Fruit fly (Drosophila melanogaster) whole organism, embryonic: ENCODE results near the gene alphaTub84D.

ENCODE experiments used
- Awh ChIP-seq: fragments of 200-800 bp; sonication (Bioruptor generic); IDR thresholded peaks from 2 replicates; pipeline ENCODE4, ENCODE4 v1.3.6; 2022; ENCODE audit warnings: missing biosample characterization, missing genetic modification characterization
- CG10274 ChIP-seq: fragments of 200-800 bp; sonication (Bioruptor generic); optimal IDR thresholded peaks from 3 replicates; lab custom pipeline; 2017; ENCODE audit warnings: missing biosample characterization, mild to moderate bottlenecking, missing genetic modification characterization
- CG12071 ChIP-seq: fragments of 200-800 bp; sonication (Bioruptor generic); optimal IDR thresholded peaks from 3 replicates; lab custom pipeline; 2018; ENCODE audit warnings: missing biosample characterization, mild to moderate bottlenecking, missing genetic modification characterization
- CG12659 ChIP-seq: fragments of 200-800 bp; sonication (Bioruptor generic); optimal IDR thresholded peaks from 3 replicates; lab custom pipeline; 2017; ENCODE audit warnings: mild to moderate bottlenecking, missing biosample characterization, missing genetic modification reagents, missing genetic modification characterization
- CG13287 ChIP-seq: fragments of 200-800 bp; sonication (Bioruptor generic); IDR thresholded peaks from 2 replicates; pipeline ENCODE4 v1.3.6; 2022; ENCODE audit warnings: missing biosample characterization, missing genetic modification characterization; ENCODE audit not compliant: partially characterized antibody
- CG14710 ChIP-seq: fragments of 200-800 bp; sonication (Bioruptor generic); optimal IDR thresholded peaks from 3 replicates; lab custom pipeline; 2019; ENCODE audit warnings: missing biosample characterization, mild to moderate bottlenecking, missing genetic modification characterization, moderate library complexity
- CG14965 ChIP-seq: fragments of 200-800 bp; sonication (Bioruptor generic); optimal IDR thresholded peaks from 2 replicates; lab custom pipeline; 2016; ENCODE audit warnings: missing biosample characterization, missing genetic modification characterization, borderline replicate concordance
- CG15073 ChIP-seq: fragments of 200-800 bp; sonication (Bioruptor generic); optimal IDR thresholded peaks from 2 replicates; lab custom pipeline; 2016; ENCODE audit warnings: missing biosample characterization, missing genetic modification characterization
- CG17568 ChIP-seq: fragments of 200-800 bp; sonication (Bioruptor generic); optimal IDR thresholded peaks from 2 replicates; lab custom pipeline; 2018; ENCODE audit warnings: missing biosample characterization, mild to moderate bottlenecking, missing genetic modification characterization, moderate library complexity
- CG34224 ChIP-seq: fragments of 200-800 bp; sonication (Bioruptor generic); IDR thresholded peaks from 3 replicates; pipeline ENCODE4 v1.3.6; 2022; ENCODE audit warnings: missing biosample characterization, missing genetic modification characterization; ENCODE audit not compliant: partially characterized antibody
- CG34422 ChIP-seq: fragments of 200-800 bp; sonication (Bioruptor generic); IDR thresholded peaks from 3 replicates; pipeline ENCODE4 v1.3.6; 2022; ENCODE audit warnings: missing biosample characterization, missing genetic modification characterization
- CG3995 ChIP-seq: fragments of 200-800 bp; sonication (Bioruptor generic); optimal IDR thresholded peaks from 3 replicates; lab custom pipeline; 2016; ENCODE audit warnings: missing biosample characterization, missing genetic modification characterization
- CG8478 ChIP-seq: fragments of >200 bp; optimal IDR thresholded peaks from 2 replicates; lab custom pipeline; 2018
- CG9932 ChIP-seq: fragments of 200-800 bp; sonication (Bioruptor generic); IDR thresholded peaks from 2 replicates; pipeline ENCODE4 v1.3.6; 2022; ENCODE audit warnings: missing biosample characterization, missing genetic modification characterization
- Deaf1 ChIP-seq: fragments of 200-800 bp; optimal IDR thresholded peaks from 3 replicates; lab custom pipeline; 2019; ENCODE audit warnings: missing biosample characterization, mild to moderate bottlenecking, missing genetic modification characterization, moderate library complexity
- Dip2 ChIP-seq: fragments of 200-800 bp; sonication (Bioruptor generic); IDR thresholded peaks from 2 replicates; pipeline ENCODE4 v1.3.6; 2022; ENCODE audit warnings: missing biosample characterization, missing genetic modification characterization
- Gug ChIP-seq: fragments of 200-800 bp; sonication (Bioruptor generic); IDR thresholded peaks from 4 replicates; pipeline ENCODE4 v1.3.6; 2022; ENCODE audit warnings: missing biosample characterization, missing genetic modification characterization
- H2.0 ChIP-seq: fragments of 200-800 bp; sonication (Bioruptor generic); IDR thresholded peaks from 2 replicates; pipeline ENCODE4 v1.3.6; 2022; ENCODE audit warnings: missing biosample characterization, missing genetic modification characterization
- HLH54F ChIP-seq: fragments of 200-800 bp; sonication (Bioruptor generic); optimal IDR thresholded peaks from 3 replicates; lab custom pipeline; 2016; ENCODE audit warnings: missing biosample characterization, missing genetic modification characterization
- Med ChIP-seq: fragments of 200-800 bp; sonication (Bioruptor generic); peaks from one replicate; lab custom pipeline; 2016; ENCODE audit warnings: missing biosample characterization, missing genetic modification characterization, mild to moderate bottlenecking, inconsistent platforms, moderate library complexity
- Oli ChIP-seq: fragments of 200-800 bp; sonication (Bioruptor generic); optimal IDR thresholded peaks from 2 replicates; lab custom pipeline; 2018; ENCODE audit warnings: missing biosample characterization, mild to moderate bottlenecking, missing genetic modification characterization, moderate library complexity
- Sry-δ ChIP-seq: fragments of 200-800 bp; sonication (Bioruptor generic); optimal IDR thresholded peaks from 2 replicates; lab custom pipeline; 2016; ENCODE audit warnings: missing biosample characterization, missing genetic modification characterization
- Trl ChIP-seq, 3 experiments: fragments of >200 bp in 2 of 3; fragments of 200-800 bp in 1 of 3; sonication (Bioruptor generic) in 1 of 3; optimal IDR thresholded peaks; 2 replicates in 1 of 3; 3 replicates in 2 of 3; lab custom pipeline; 2016 to 2017; ENCODE audit warnings: missing biosample characterization in 1 of 3, missing genetic modification characterization in 1 of 3
- Vsx1 ChIP-seq: fragments of 200-800 bp; sonication (Bioruptor generic); optimal IDR thresholded peaks from 2 replicates; lab custom pipeline; 2017; ENCODE audit warnings: missing biosample characterization, mild to moderate bottlenecking, missing genetic modification characterization, missing genetic modification reagents
- abd-A ChIP-seq: fragments of 200-800 bp; sonication (Bioruptor generic); optimal IDR thresholded peaks from 3 replicates; lab custom pipeline; 2019; ENCODE audit warnings: missing biosample characterization, mild to moderate bottlenecking, missing genetic modification characterization, moderate library complexity
- ac ChIP-seq: fragments of 200-800 bp; sonication (Bioruptor generic); optimal IDR thresholded peaks from 3 replicates; lab custom pipeline; 2017; ENCODE audit warnings: missing biosample characterization, mild to moderate bottlenecking, missing genetic modification characterization
- crp ChIP-seq, 2 experiments: fragments of 200-800 bp; sonication (Bioruptor generic); optimal IDR thresholded peaks; 2 replicates in 1 of 2; 3 replicates in 1 of 2; lab custom pipeline; 2017; ENCODE audit warnings: missing biosample characterization in 2 of 2, missing genetic modification characterization in 2 of 2, mild to moderate bottlenecking in 1 of 2, moderate library complexity in 1 of 2
- emc ChIP-seq: fragments of 200-800 bp; sonication (Bioruptor generic); optimal IDR thresholded peaks from 2 replicates; lab custom pipeline; 2016; ENCODE audit warnings: missing biosample characterization, missing genetic modification characterization
- en ChIP-seq: fragments of 200-800 bp; sonication (Bioruptor generic); optimal IDR thresholded peaks from 2 replicates; lab custom pipeline; 2016; ENCODE audit warnings: missing biosample characterization, missing genetic modification characterization
- exex ChIP-seq: fragments of 200-800 bp; sonication (Bioruptor generic); optimal IDR thresholded peaks from 4 replicates; lab custom pipeline; 2018; ENCODE audit warnings: missing biosample characterization, mild to moderate bottlenecking, missing genetic modification characterization, moderate library complexity
- gem ChIP-seq: fragments of 200-800 bp; sonication (Bioruptor generic); optimal IDR thresholded peaks from 2 replicates; lab custom pipeline; 2019; ENCODE audit warnings: missing biosample characterization, mild to moderate bottlenecking, missing genetic modification characterization, moderate library complexity
- jumu ChIP-seq: fragments of 200-800 bp; sonication (Bioruptor generic); optimal IDR thresholded peaks from 3 replicates; lab custom pipeline; 2016; ENCODE audit warnings: missing biosample characterization, missing genetic modification characterization
- lbe ChIP-seq: fragments of 200-800 bp; sonication (Bioruptor generic); optimal IDR thresholded peaks from 2 replicates; lab custom pipeline; 2016; ENCODE audit warnings: missing biosample characterization, mild to moderate bottlenecking, missing genetic modification characterization
- luna ChIP-seq: fragments of 200-800 bp; sonication (Bioruptor generic); optimal IDR thresholded peaks from 2 replicates; lab custom pipeline; 2016; ENCODE audit warnings: missing biosample characterization, missing genetic modification characterization
- pan ChIP-seq, 4 experiments: fragments of >200 bp in 3 of 4; fragments of 200-800 bp in 1 of 4; sonication (Bioruptor generic) in 1 of 4; optimal IDR thresholded peaks in 3 of 4; IDR thresholded peaks in 1 of 4; 2 replicates each; pipeline versions ENCODE4 v1.3.6 to Lab custom; 2017 to 2022; ENCODE audit warnings: missing biosample characterization in 2 of 4, missing genetic modification characterization in 2 of 4, mixed read lengths in 1 of 4
- ro ChIP-seq: fragments of 200-800 bp; sonication (Bioruptor generic); IDR thresholded peaks from 2 replicates; pipeline ENCODE4 v1.3.6; 2022; ENCODE audit warnings: missing biosample characterization, missing genetic modification characterization
- schlank ChIP-seq: fragments of 200-800 bp; sonication (Bioruptor generic); optimal IDR thresholded peaks from 2 replicates; lab custom pipeline; 2018; ENCODE audit warnings: missing biosample characterization, mild to moderate bottlenecking, missing genetic modification characterization
- sd ChIP-seq: fragments of 200-800 bp; sonication (Bioruptor generic); optimal IDR thresholded peaks from 3 replicates; lab custom pipeline; 2018; ENCODE audit warnings: missing biosample characterization, mild to moderate bottlenecking, missing genetic modification characterization, moderate library complexity
- sens-2 ChIP-seq: fragments of 200-800 bp; sonication (Bioruptor generic); IDR thresholded peaks from 2 replicates; pipeline ENCODE4 v1.3.6; 2022; ENCODE audit warnings: missing biosample characterization, missing genetic modification characterization
- sqz ChIP-seq: fragments of 200-800 bp; sonication (Bioruptor generic); optimal IDR thresholded peaks from 3 replicates; lab custom pipeline; 2018; ENCODE audit warnings: missing biosample characterization, mild to moderate bottlenecking, missing genetic modification characterization
- ttk ChIP-seq: fragments of 200-800 bp; sonication (Bioruptor generic); IDR thresholded peaks from 2 replicates; pipeline ENCODE4 v2.1.2; 2022; ENCODE audit warnings: missing biosample characterization, missing genetic modification characterization
- tup ChIP-seq: fragments of 200-800 bp; sonication (Bioruptor generic); optimal IDR thresholded peaks from 2 replicates; lab custom pipeline; 2016; ENCODE audit warnings: missing biosample characterization, mild to moderate bottlenecking, missing genetic modification characterization, moderate library complexity
- unpg ChIP-seq: fragments of 200-800 bp; sonication (Bioruptor generic); optimal IDR thresholded peaks from 3 replicates; lab custom pipeline; 2018; ENCODE audit warnings: missing biosample characterization, mild to moderate bottlenecking, missing genetic modification characterization, moderate library complexity
- zen2 ChIP-seq: fragments of 200-800 bp; sonication (Bioruptor generic); IDR thresholded peaks from 3 replicates; pipeline ENCODE4 v1.3.6; 2022; ENCODE audit warnings: missing biosample characterization, missing genetic modification characterization; ENCODE audit not compliant: partially characterized antibody

Gene alphaTub84D

dm6 chr3R:7538435-7538834, 7.9 kb downstream of the alphaTub84D start, which contains the start of gene alpha-Est4 (continued):
- no peak for TF ChIP-seq CG14710 (tag; lab: Kevin White, UChicago)
- no peak for TF ChIP-seq sqz
- TF ChIP-seq H2.0 (GFP tag; lab: Robert Waterston, UW): no peak
- no peak for TF ChIP-seq Gug
- TF ChIP-seq Dip2 (GFP tag; lab: Robert Waterston, UW): no peak
- TF ChIP-seq ro (GFP tag; lab: Robert Waterston, UW): no peak
- TF ChIP-seq CG17568: no peak
- peak; percentile 81 for TF ChIP-seq exex
- TF ChIP-seq, all 482 proteins: peak for 4

- TF ChIP-seq Deaf1 (tag; lab: Kevin White, UChicago) (peak; percentile 36), CG8478 (lab: Kevin White, UChicago) (no peak), CG14965 (GFP tag; lab: Kevin White, UChicago) (no peak), CG12071 (no peak), unpg (no peak), crp (GFP tag; optimal IDR thresholded peaks at IDR 0.05; lab: Kevin White, UChicago) (peak in 1 of 2 experiments; percentile 75), Med (peak; percentile 21), CG15073 (peak; percentile 90), Awh (no peak), Vsx1 (GFP tag; lab: Kevin White, UChicago) (no peak), CG13287 (GFP tag; lab: Robert Waterston, UW) (peak; percentile 24; the same call in 1 of the 2 replicates), abd-A (tag; lab: Kevin White, UChicago) (no peak), tup (GFP tag; lab: Kevin White, UChicago) (no peak), pan (optimal IDR thresholded peaks at IDR 0.05; lab: Kevin White, UChicago) (no peak), pan (GFP tag; optimal IDR thresholded peaks at IDR 0.05 in 1 of 2, IDR thresholded peaks at IDR 0.05 in 1 of 2) (no peak), lbe (GFP tag; lab: Kevin White, UChicago) (peak; percentile 22), Oli (tag; lab: Kevin White, UChicago) (no peak), jumu (GFP tag; lab: Kevin White, UChicago) (no peak), CG3995 (GFP tag; lab: Kevin White, UChicago) (peak; percentile 50), emc (GFP tag; lab: Kevin White, UChicago) (no peak), CG34422 (no peak), luna (GFP tag; lab: Kevin White, UChicago) (no peak), CG9932 (GFP tag; lab: Robert Waterston, UW) (no peak), CG34224 (GFP tag; lab: Robert Waterston, UW) (peak; percentile 15; the same call in 1 of the 3 replicates), gem (tag; lab: Kevin White, UChicago) (no peak), schlank (tag; lab: Kevin White, UChicago) (no peak), CG10274 (GFP tag; lab: Kevin White, UChicago) (no peak), sd (tag; lab: Kevin White, UChicago) (peak; percentile 36), en (no peak), CG12659 (GFP tag; lab: Kevin White, UChicago) (no peak), ac (GFP tag; lab: Kevin White, UChicago) (no peak), ttk (no peak), HLH54F (GFP tag; lab: Kevin White, UChicago) (no peak), Sry-δ (GFP tag; lab: Kevin White, UChicago) (no peak), Trl (optimal IDR thresholded peaks at IDR 0.05; lab: Kevin White, UChicago) (peak in 1 of 2 experiments; percentile 38), Trl (GFP tag; optimal IDR thresholded peaks at IDR 0.05; lab: Kevin White, UChicago) (no peak), zen2 (GFP tag; lab: Robert Waterston, UW) (no peak), sens-2 (GFP tag; lab: Robert Waterston, UW) (no peak)
- TF ChIP-seq, all 482 proteins: peak for 10
Measured at dm6 chr3R:7541145-7541860, 10.8 kb downstream of the alphaTub84D start, which contains the start of the genes alpha-Est3 and alpha-Est2. Gene alpha-Est3 (minus strand): TSS chr3R:7541631. Gene alpha-Est2 (plus strand): TSS chr3R:7541810.
